Fruit fly (Drosophila melanogaster) whole organism, embryonic: ENCODE results near the gene CG32373.

Source experiments
- CG11398 ChIP-seq: fragments of 200-800 bp; sonication (Bioruptor generic); optimal IDR thresholded peaks from 2 replicates; lab custom pipeline; 2016; ENCODE audit warnings: missing biosample characterization, missing genetic modification characterization
- CG11456 ChIP-seq: fragments of 200-800 bp; sonication (Bioruptor generic); IDR thresholded peaks from 3 replicates; pipeline ENCODE4 v1.3.6; 2022; ENCODE audit warnings: missing biosample characterization, missing genetic modification characterization
- CG12769 ChIP-seq: fragments of 200-800 bp; sonication (Bioruptor generic); optimal IDR thresholded peaks from 2 replicates; lab custom pipeline; 2019; ENCODE audit warnings: missing biosample characterization, mild to moderate bottlenecking, missing genetic modification characterization, moderate library complexity
- CG14965 ChIP-seq: fragments of 200-800 bp; sonication (Bioruptor generic); optimal IDR thresholded peaks from 2 replicates; lab custom pipeline; 2016; ENCODE audit warnings: missing biosample characterization, missing genetic modification characterization, borderline replicate concordance
- CG1529 ChIP-seq: fragments of 200-800 bp; sonication (Bioruptor generic); optimal IDR thresholded peaks from 3 replicates; lab custom pipeline; 2018; ENCODE audit warnings: missing biosample characterization, missing genetic modification characterization
- CG15514 ChIP-seq: fragments of 200-800 bp; sonication (Bioruptor generic); optimal IDR thresholded peaks from 3 replicates; lab custom pipeline; 2017; ENCODE audit warnings: missing biosample characterization, missing genetic modification characterization, mild to moderate bottlenecking, moderate library complexity, missing genetic modification reagents
- CG17328 ChIP-seq: fragments of 200-800 bp; sonication (Bioruptor generic); IDR thresholded peaks from 2 replicates; pipeline ENCODE4 v1.3.6; 2022; ENCODE audit warnings: missing biosample characterization, missing genetic modification characterization
- CG17359 ChIP-seq: fragments of 200-800 bp; sonication (Bioruptor generic); optimal IDR thresholded peaks from 3 replicates; lab custom pipeline; 2018; ENCODE audit warnings: missing biosample characterization, mild to moderate bottlenecking, missing genetic modification characterization, moderate library complexity
- CG17568 ChIP-seq: fragments of 200-800 bp; sonication (Bioruptor generic); optimal IDR thresholded peaks from 2 replicates; lab custom pipeline; 2018; ENCODE audit warnings: missing biosample characterization, mild to moderate bottlenecking, missing genetic modification characterization, moderate library complexity
- CG17912 ChIP-seq: fragments of 200-800 bp; sonication (Bioruptor generic); optimal IDR thresholded peaks from 2 replicates; lab custom pipeline; 2018; ENCODE audit warnings: missing biosample characterization, mild to moderate bottlenecking, missing genetic modification characterization
- CG18011 ChIP-seq: fragments of 200-800 bp; sonication (Bioruptor generic); optimal IDR thresholded peaks from 2 replicates; lab custom pipeline; 2017; ENCODE audit warnings: missing biosample characterization, missing genetic modification characterization, mild to moderate bottlenecking, moderate library complexity, missing genotype
- CG2199 ChIP-seq: fragments of 200-800 bp; sonication (Bioruptor generic); IDR thresholded peaks from 3 replicates; pipeline ENCODE4 v1.3.6; 2022; ENCODE audit warnings: missing biosample characterization, missing genetic modification characterization
- CG31441 ChIP-seq: fragments of 200-800 bp; sonication (Bioruptor generic); IDR thresholded peaks from 2 replicates; pipeline ENCODE4 v1.3.6; 2022; ENCODE audit warnings: missing biosample characterization, missing genetic modification characterization
- CG9817 ChIP-seq: fragments of 200-800 bp; sonication (Bioruptor generic); optimal IDR thresholded peaks from 2 replicates; lab custom pipeline; 2018; ENCODE audit warnings: missing biosample characterization, mild to moderate bottlenecking, missing genetic modification characterization, moderate library complexity
- CG9932 ChIP-seq: fragments of 200-800 bp; sonication (Bioruptor generic); IDR thresholded peaks from 2 replicates; pipeline ENCODE4 v1.3.6; 2022; ENCODE audit warnings: missing biosample characterization, missing genetic modification characterization
- CTCF ChIP-seq: fragments of 200-800 bp; sonication (Bioruptor generic); optimal IDR thresholded peaks from 2 replicates; lab custom pipeline; 2017; ENCODE audit warnings: missing biosample characterization, mild to moderate bottlenecking, missing genetic modification characterization, moderate library complexity
- Camta ChIP-seq: fragments of 200-800 bp; sonication (Bioruptor generic); optimal IDR thresholded peaks from 2 replicates; lab custom pipeline; 2016; ENCODE audit warnings: missing biosample characterization, missing genetic modification characterization
- CoRest ChIP-seq: fragments of 200-800 bp; sonication (Bioruptor generic); optimal IDR thresholded peaks from 3 replicates; lab custom pipeline; 2018; ENCODE audit warnings: missing biosample characterization, mild to moderate bottlenecking, missing genetic modification characterization, moderate library complexity
- D19B ChIP-seq: fragments of 200-800 bp; sonication (Bioruptor generic); optimal IDR thresholded peaks from 2 replicates; lab custom pipeline; 2017; ENCODE audit warnings: missing biosample characterization, mild to moderate bottlenecking, missing genetic modification characterization
- Dip2 ChIP-seq: fragments of 200-800 bp; sonication (Bioruptor generic); IDR thresholded peaks from 2 replicates; pipeline ENCODE4 v1.3.6; 2022; ENCODE audit warnings: missing biosample characterization, missing genetic modification characterization
- Eip74EF ChIP-seq, 2 experiments: fragments of 200-800 bp in 1 of 2; fragments of >200 bp in 1 of 2; sonication (Bioruptor generic) in 1 of 2; optimal IDR thresholded peaks; 2 replicates each; lab custom pipeline; 2017 to 2019; ENCODE audit warnings: missing biosample characterization in 2 of 2, missing genetic modification characterization in 2 of 2, mild to moderate bottlenecking in 1 of 2, moderate library complexity in 1 of 2
- HLH4C ChIP-seq: fragments of 200-800 bp; sonication (Bioruptor generic); IDR thresholded peaks from 3 replicates; pipeline ENCODE4 v1.3.6; 2022; ENCODE audit warnings: missing biosample characterization, missing genetic modification characterization; ENCODE audit not compliant: partially characterized antibody
- HLH54F ChIP-seq: fragments of 200-800 bp; sonication (Bioruptor generic); optimal IDR thresholded peaks from 3 replicates; lab custom pipeline; 2016; ENCODE audit warnings: missing biosample characterization, missing genetic modification characterization
- Hand ChIP-seq: fragments of 200-800 bp; sonication (Bioruptor generic); optimal IDR thresholded peaks from 2 replicates; lab custom pipeline; 2017; ENCODE audit warnings: mild to moderate bottlenecking, missing biosample characterization, missing genetic modification reagents, missing genetic modification characterization
- Hey ChIP-seq: fragments of 200-800 bp; sonication (Bioruptor generic); optimal IDR thresholded peaks from 3 replicates; lab custom pipeline; 2018; ENCODE audit warnings: missing biosample characterization, mild to moderate bottlenecking, missing genetic modification characterization
- Hr39 ChIP-seq: fragments of >200 bp; optimal IDR thresholded peaks from 2 replicates; lab custom pipeline; 2017
- Hsf ChIP-seq: fragments of 200-800 bp; sonication (Bioruptor generic); optimal IDR thresholded peaks from 3 replicates; lab custom pipeline; 2016; ENCODE audit warnings: missing biosample characterization, missing genetic modification characterization
- Jarid2 ChIP-seq: fragments of 200-800 bp; sonication (Bioruptor generic); optimal IDR thresholded peaks from 3 replicates; lab custom pipeline; 2017; ENCODE audit warnings: mild to moderate bottlenecking, missing biosample characterization, missing genetic modification reagents, missing genetic modification characterization
- Kr ChIP-seq: fragments of 200-800 bp; sonication (Bioruptor generic); optimal IDR thresholded peaks from 2 replicates; lab custom pipeline; 2017; ENCODE audit warnings: missing biosample characterization, mild to moderate bottlenecking, missing genetic modification characterization
- Max ChIP-seq: fragments of 200-800 bp; sonication (Bioruptor generic); optimal IDR thresholded peaks from 2 replicates; lab custom pipeline; 2016; ENCODE audit warnings: missing biosample characterization, mild to moderate bottlenecking, missing genetic modification characterization
- Meics ChIP-seq: fragments of 200-800 bp; sonication (Bioruptor generic); optimal IDR thresholded peaks from 2 replicates; lab custom pipeline; 2017; ENCODE audit warnings: missing biosample characterization, mild to moderate bottlenecking, missing genetic modification characterization
- Nf-YA ChIP-seq: fragments of 200-800 bp; sonication (Bioruptor generic); IDR thresholded peaks from 2 replicates; pipeline ENCODE4 v1.3.6; 2022; ENCODE audit warnings: missing biosample characterization, missing genetic modification characterization
- Rfx ChIP-seq: fragments of 200-800 bp; sonication (Bioruptor generic); IDR thresholded peaks from 2 replicates; pipeline ENCODE4 v1.3.6; 2022; ENCODE audit warnings: missing biosample characterization, missing genetic modification characterization
- chif ChIP-seq, 2 experiments: fragments of 200-800 bp; sonication (Bioruptor generic); optimal IDR thresholded peaks; 3 replicates each; lab custom pipeline; 2016; ENCODE audit warnings: missing biosample characterization in 2 of 2, missing genetic modification characterization in 2 of 2
- emc ChIP-seq: fragments of 200-800 bp; sonication (Bioruptor generic); optimal IDR thresholded peaks from 2 replicates; lab custom pipeline; 2016; ENCODE audit warnings: missing biosample characterization, missing genetic modification characterization
- fru ChIP-seq: fragments of >200 bp; optimal IDR thresholded peaks from 2 replicates; lab custom pipeline; 2017
- hb ChIP-seq: fragments of 200-800 bp; sonication (Bioruptor generic); IDR thresholded peaks from 3 replicates; pipeline ENCODE4 v1.3.6; 2022; ENCODE audit warnings: missing biosample characterization, missing genetic modification characterization; ENCODE audit not compliant: partially characterized antibody
- insv ChIP-seq, 2 experiments: fragments of 200-800 bp; sonication (Bioruptor generic); optimal IDR thresholded peaks; 3 replicates each; lab custom pipeline; 2016 to 2018; ENCODE audit warnings: missing biosample characterization in 2 of 2, missing genetic modification characterization in 2 of 2
- lmd ChIP-seq: fragments of 200-800 bp; sonication (Bioruptor generic); IDR thresholded peaks from 2 replicates; pipeline ENCODE4 v1.3.6; 2022; ENCODE audit warnings: missing biosample characterization, missing genetic modification characterization
- lov ChIP-seq, 2 experiments: fragments of 200-800 bp in 1 of 2; fragments of >200 bp in 1 of 2; sonication (Bioruptor generic) in 1 of 2; IDR thresholded peaks in 1 of 2; optimal IDR thresholded peaks in 1 of 2; 2 replicates in 1 of 2; 3 replicates in 1 of 2; pipeline versions ENCODE4 v1.3.6 to Lab custom; 2017 to 2022; ENCODE audit warnings: missing biosample characterization in 1 of 2, missing genetic modification characterization in 1 of 2
- nau ChIP-seq: fragments of 200-800 bp; sonication (Bioruptor generic); optimal IDR thresholded peaks from 3 replicates; lab custom pipeline; 2017; ENCODE audit warnings: missing biosample characterization, mild to moderate bottlenecking, missing genetic modification characterization, missing genetic modification reagents
- p53 ChIP-seq: fragments of 200-800 bp; sonication (Bioruptor generic); optimal IDR thresholded peaks from 2 replicates; lab custom pipeline; 2016; ENCODE audit warnings: missing biosample characterization, missing genetic modification characterization
- row ChIP-seq: fragments of 200-800 bp; sonication (Bioruptor generic); IDR thresholded peaks from 3 replicates; pipeline ENCODE4 v1.3.6; 2022; ENCODE audit warnings: missing biosample characterization, missing genetic modification characterization
- sisA ChIP-seq: fragments of 200-800 bp; sonication (Bioruptor generic); IDR thresholded peaks from 2 replicates; pipeline ENCODE4 v1.3.6; 2022; ENCODE audit warnings: missing biosample characterization, missing genetic modification characterization
- slou ChIP-seq: fragments of 200-800 bp; sonication (Bioruptor generic); optimal IDR thresholded peaks from 3 replicates; lab custom pipeline; 2016; ENCODE audit warnings: missing biosample characterization, missing genetic modification characterization
- sr ChIP-seq: fragments of 200-800 bp; sonication (Bioruptor generic); IDR thresholded peaks from 3 replicates; pipeline ENCODE4 v1.3.6; 2022; ENCODE audit warnings: missing biosample characterization, missing genetic modification characterization
- stc ChIP-seq: fragments of 200-800 bp; sonication (Bioruptor generic); IDR thresholded peaks from 2 replicates; pipeline ENCODE4 v1.3.6; 2022; ENCODE audit warnings: missing biosample characterization, missing genetic modification characterization
- stwl ChIP-seq: fragments of 200-800 bp; sonication (Bioruptor generic); optimal IDR thresholded peaks from 3 replicates; lab custom pipeline; 2018; ENCODE audit warnings: missing biosample characterization, mild to moderate bottlenecking, missing genetic modification characterization, moderate library complexity
- trem ChIP-seq: fragments of 200-800 bp; optimal IDR thresholded peaks from 3 replicates; lab custom pipeline; 2019; ENCODE audit warnings: missing biosample characterization, mild to moderate bottlenecking, missing genetic modification characterization, moderate library complexity
- vfl ChIP-seq: fragments of 200-800 bp; sonication (Bioruptor generic); optimal IDR thresholded peaks from 2 replicates; lab custom pipeline; 2016; ENCODE audit warnings: missing biosample characterization, missing genetic modification characterization

CG32373 gene

dm6 chr3L:7634743-7635469 lies 15.4 kb upstream of the CG32373 start (continued):
- TF ChIP-seq CG31441 (GFP tag; lab: Robert Waterston, UW) (peak; percentile 49; the same call in 1 of the 2 replicates), stwl (tag; lab: Kevin White, UChicago) (no peak), HLH4C (no peak), CG17568 (GFP tag; lab: Kevin White, UChicago) (no peak), emc (GFP tag; lab: Kevin White, UChicago) (no peak), Hand (GFP tag; lab: Kevin White, UChicago) (no peak), trem (peak; percentile 39), CG17912 (GFP tag; lab: Kevin White, UChicago) (no peak), insv (GFP tag; optimal IDR thresholded peaks at IDR 0.05; lab: Kevin White, UChicago) (no peak), Hr39 (lab: Kevin White, UChicago) (no peak), Eip74EF (GFP tag; optimal IDR thresholded peaks at IDR 0.05; lab: Kevin White, UChicago) (peak in 1 of 2 experiments; percentile 1), Meics (GFP tag; lab: Kevin White, UChicago) (no peak), sisA (GFP tag; lab: Robert Waterston, UW) (peak; percentile 48), CG2199 (GFP tag; lab: Robert Waterston, UW) (0 out of 3 replicates have a peak, but pooled peaks have one; percentile 35), p53 (no peak), CG15514 (GFP tag; lab: Kevin White, UChicago) (no peak), row (GFP tag; lab: Robert Waterston, UW) (peak; percentile 46), CTCF (no peak), CG14965 (no peak), CG1529 (GFP tag; lab: Kevin White, UChicago) (peak; percentile 22), CoRest (tag; lab: Kevin White, UChicago) (peak; percentile 38), CG9932 (GFP tag; lab: Robert Waterston, UW) (no peak), Max (GFP tag; lab: Kevin White, UChicago) (no peak), lmd (peak; percentile 50; the same call in 1 of the 2 replicates), HLH54F (GFP tag; lab: Kevin White, UChicago) (no peak), fru (lab: Kevin White, UChicago) (no peak), CG17359 (peak; percentile 62), D19B (GFP tag; lab: Kevin White, UChicago) (no peak), CG17328 (0 out of 2 replicates have a peak, but pooled peaks have one; percentile 37), CG18011 (GFP tag; lab: Kevin White, UChicago) (no peak), Hey (tag; lab: Kevin White, UChicago) (no peak), lov (optimal IDR thresholded peaks at IDR 0.05; lab: Kevin White, UChicago) (no peak), lov (GFP tag; IDR thresholded peaks at IDR 0.05; lab: Robert Waterston, UW) (no peak), slou (no peak), Jarid2 (GFP tag; lab: Kevin White, UChicago) (no peak), chif (GFP tag; optimal IDR thresholded peaks at IDR 0.05; lab: Kevin White, UChicago) (peak in 1 of 2 experiments; percentile 29), CG9817 (tag; lab: Kevin White, UChicago) (no peak), sr (GFP tag; lab: Robert Waterston, UW) (no peak), Kr (GFP tag; lab: Kevin White, UChicago) (no peak), Camta (GFP tag; lab: Kevin White, UChicago) (no peak), stc (GFP tag; lab: Robert Waterston, UW) (peak; percentile 70), nau (GFP tag; lab: Kevin White, UChicago) (peak; percentile 21), hb (GFP tag; lab: Robert Waterston, UW) (no peak), Hsf (no peak), Dip2 (GFP tag; lab: Robert Waterston, UW) (no peak), CG12769 (tag; lab: Kevin White, UChicago) (no peak), Rfx (no peak), CG11456 (GFP tag; lab: Robert Waterston, UW) (no peak), CG11398 (GFP tag; lab: Kevin White, UChicago) (no peak), Nf-YA (GFP tag; lab: Robert Waterston, UW) (no peak), vfl (no peak)
